Fruit fly (Drosophila melanogaster) whole organism, embryonic: ENCODE results near the gene ND-B17.2.
A peak's percentile ranks its signal among the peaks of the same experiment; 100 is the strongest.

ENCODE experiments used
- B-H1 ChIP-seq: fragments of 200-800 bp; sonication (Bioruptor generic); IDR thresholded peaks from 3 replicates; pipeline ENCODE4 v1.3.6; 2022; ENCODE audit warnings: missing biosample characterization, missing genetic modification characterization
- CG10543 ChIP-seq: fragments of 200-800 bp; sonication (Bioruptor generic); optimal IDR thresholded peaks from 3 replicates; lab custom pipeline; 2017; ENCODE audit warnings: missing biosample characterization, mild to moderate bottlenecking, missing genetic modification characterization, moderate library complexity
- CG10979 ChIP-seq: fragments of 200-800 bp; sonication (Bioruptor generic); optimal IDR thresholded peaks from 2 replicates; lab custom pipeline; 2018; ENCODE audit warnings: missing biosample characterization, mild to moderate bottlenecking, missing genetic modification characterization, moderate library complexity
- CG11695 ChIP-seq: fragments of 200-800 bp; sonication (Bioruptor generic); IDR thresholded peaks from 3 replicates; pipeline ENCODE4 v1.3.6; 2022; ENCODE audit warnings: missing biosample characterization, missing genetic modification characterization
- CG12071 ChIP-seq: fragments of 200-800 bp; sonication (Bioruptor generic); optimal IDR thresholded peaks from 3 replicates; lab custom pipeline; 2018; ENCODE audit warnings: missing biosample characterization, mild to moderate bottlenecking, missing genetic modification characterization
- CG1647 ChIP-seq: fragments of 200-800 bp; sonication (Bioruptor generic); optimal IDR thresholded peaks from 3 replicates; lab custom pipeline; 2016; ENCODE audit warnings: missing biosample characterization, missing genetic modification characterization
- CG16815 ChIP-seq: fragments of 200-800 bp; sonication (Bioruptor generic); optimal IDR thresholded peaks from 3 replicates; lab custom pipeline; 2017; ENCODE audit warnings: missing biosample characterization, mild to moderate bottlenecking, missing genetic modification characterization
- CG17568 ChIP-seq: fragments of 200-800 bp; sonication (Bioruptor generic); optimal IDR thresholded peaks from 2 replicates; lab custom pipeline; 2018; ENCODE audit warnings: missing biosample characterization, mild to moderate bottlenecking, missing genetic modification characterization, moderate library complexity
- CG18599 ChIP-seq: fragments of 200-800 bp; sonication (Bioruptor generic); optimal IDR thresholded peaks from 3 replicates; lab custom pipeline; 2017; ENCODE audit warnings: missing biosample characterization, missing genetic modification characterization, mild to moderate bottlenecking, moderate library complexity, missing genetic modification reagents
- CG30431 ChIP-seq: fragments of 200-800 bp; sonication (Bioruptor generic); optimal IDR thresholded peaks from 2 replicates; lab custom pipeline; 2017; ENCODE audit warnings: missing biosample characterization, missing genetic modification characterization
- CG32767 ChIP-seq: fragments of 200-800 bp; sonication (Bioruptor generic); IDR thresholded peaks from 2 replicates; pipeline ENCODE4 v1.3.6; 2022; ENCODE audit warnings: missing biosample characterization, missing genetic modification characterization
- CG33557 ChIP-seq: fragments of 200-800 bp; sonication (Bioruptor generic); optimal IDR thresholded peaks from 2 replicates; lab custom pipeline; 2019; ENCODE audit warnings: missing biosample characterization, mild to moderate bottlenecking, missing genetic modification characterization, moderate library complexity
- CG7372 ChIP-seq: fragments of 200-800 bp; sonication (Bioruptor generic); IDR thresholded peaks from 2 replicates; pipeline ENCODE4 v1.3.6; 2022; ENCODE audit warnings: missing biosample characterization, missing genetic modification characterization
- CG7963 ChIP-seq: fragments of 200-800 bp; sonication (Bioruptor generic); IDR thresholded peaks from 3 replicates; pipeline ENCODE4 v1.3.6; 2022; ENCODE audit warnings: missing biosample characterization, missing genetic modification characterization; ENCODE audit not compliant: partially characterized antibody
- Dek ChIP-seq: fragments of 200-800 bp; sonication (Bioruptor generic); optimal IDR thresholded peaks from 3 replicates; lab custom pipeline; 2019; ENCODE audit warnings: missing biosample characterization, mild to moderate bottlenecking, missing genetic modification characterization, moderate library complexity
- Drgx ChIP-seq: fragments of 200-800 bp; sonication (Bioruptor generic); IDR thresholded peaks from 2 replicates; pipeline ENCODE4 v1.3.6; 2022; ENCODE audit warnings: missing biosample characterization, missing genetic modification characterization
- Fer3 ChIP-seq: fragments of 200-800 bp; sonication (Bioruptor generic); optimal IDR thresholded peaks from 2 replicates; lab custom pipeline; 2018; ENCODE audit warnings: missing biosample characterization, mild to moderate bottlenecking, missing genetic modification characterization, moderate library complexity
- H15 ChIP-seq: fragments of 200-800 bp; sonication (Bioruptor generic); IDR thresholded peaks from 3 replicates; pipeline ENCODE4 v1.3.6; 2022; ENCODE audit warnings: missing biosample characterization, missing genetic modification characterization
- Meics ChIP-seq: fragments of 200-800 bp; sonication (Bioruptor generic); optimal IDR thresholded peaks from 2 replicates; lab custom pipeline; 2017; ENCODE audit warnings: missing biosample characterization, mild to moderate bottlenecking, missing genetic modification characterization
- PHDP ChIP-seq: fragments of 200-800 bp; sonication (Bioruptor generic); optimal IDR thresholded peaks from 3 replicates; lab custom pipeline; 2018; ENCODE audit warnings: missing biosample characterization, mild to moderate bottlenecking, missing genetic modification characterization, moderate library complexity
- Scr ChIP-seq: fragments of 200-800 bp; sonication (Bioruptor generic); IDR thresholded peaks from 2 replicates; pipeline ENCODE4 v1.3.6; 2022; ENCODE audit warnings: missing biosample characterization, missing genetic modification characterization; ENCODE audit not compliant: partially characterized antibody
- Side ChIP-seq: fragments of 200-800 bp; sonication (Bioruptor generic); optimal IDR thresholded peaks from 2 replicates; lab custom pipeline; 2016; ENCODE audit warnings: missing biosample characterization, missing genetic modification characterization
- Xbp1 ChIP-seq: fragments of 200-800 bp; sonication (Bioruptor generic); optimal IDR thresholded peaks from 3 replicates; lab custom pipeline; 2016; ENCODE audit warnings: missing biosample characterization, mild to moderate bottlenecking, missing genetic modification characterization
- ara ChIP-seq: fragments of 200-800 bp; sonication (Bioruptor generic); IDR thresholded peaks from 2 replicates; pipeline ENCODE4 v1.3.6; 2022; ENCODE audit warnings: missing biosample characterization, missing genetic modification characterization
- bcd ChIP-seq: fragments of 200-800 bp; sonication (Bioruptor generic); optimal IDR thresholded peaks from 2 replicates; lab custom pipeline; 2017; ENCODE audit warnings: missing biosample characterization, mild to moderate bottlenecking, missing genetic modification characterization
- bowl ChIP-seq: fragments of 200-800 bp; sonication (Bioruptor generic); IDR thresholded peaks from 2 replicates; pipeline ENCODE4 v1.3.6; 2022; ENCODE audit warnings: missing biosample characterization, missing genetic modification characterization
- btn ChIP-seq: fragments of 200-800 bp; sonication (Bioruptor generic); optimal IDR thresholded peaks from 2 replicates; lab custom pipeline; 2016; ENCODE audit warnings: missing biosample characterization, missing genetic modification characterization
- ci ChIP-seq: fragments of 200-800 bp; sonication (Bioruptor generic); IDR thresholded peaks from 3 replicates; pipeline ENCODE4 v1.3.6; 2022; ENCODE audit warnings: missing biosample characterization, missing genetic modification characterization
- croc ChIP-seq: fragments of 200-800 bp; sonication (Bioruptor generic); conservative IDR thresholded peaks from 3 replicates; pipeline ENCODE4 v1.3.6; 2022; ENCODE audit warnings: missing biosample characterization, missing genetic modification characterization
- exex ChIP-seq: fragments of 200-800 bp; sonication (Bioruptor generic); optimal IDR thresholded peaks from 4 replicates; lab custom pipeline; 2018; ENCODE audit warnings: missing biosample characterization, mild to moderate bottlenecking, missing genetic modification characterization, moderate library complexity
- grn ChIP-seq: fragments of 200-800 bp; sonication (Bioruptor generic); optimal IDR thresholded peaks from 3 replicates; lab custom pipeline; 2017; ENCODE audit warnings: missing biosample characterization, missing genetic modification characterization
- gro ChIP-seq: fragments of 200-800 bp; sonication (Bioruptor generic); optimal IDR thresholded peaks from 2 replicates; lab custom pipeline; 2016; ENCODE audit warnings: missing biosample characterization, missing genetic modification characterization
- gsb-n ChIP-seq: fragments of 200-800 bp; sonication (Bioruptor generic); optimal IDR thresholded peaks from 3 replicates; lab custom pipeline; 2018; ENCODE audit warnings: missing biosample characterization, mild to moderate bottlenecking, missing genetic modification characterization
- hb ChIP-seq: fragments of 200-800 bp; sonication (Bioruptor generic); IDR thresholded peaks from 3 replicates; pipeline ENCODE4 v1.3.6; 2022; ENCODE audit warnings: missing biosample characterization, missing genetic modification characterization; ENCODE audit not compliant: partially characterized antibody
- luna ChIP-seq: fragments of 200-800 bp; sonication (Bioruptor generic); optimal IDR thresholded peaks from 2 replicates; lab custom pipeline; 2016; ENCODE audit warnings: missing biosample characterization, missing genetic modification characterization
- mirr ChIP-seq: fragments of 200-800 bp; sonication (Bioruptor generic); optimal IDR thresholded peaks from 3 replicates; lab custom pipeline; 2018; ENCODE audit warnings: missing biosample characterization, mild to moderate bottlenecking, missing genetic modification characterization
- pfk ChIP-seq: fragments of 200-800 bp; sonication (Bioruptor generic); optimal IDR thresholded peaks from 2 replicates; lab custom pipeline; 2018; ENCODE audit warnings: missing biosample characterization, mild to moderate bottlenecking, missing genetic modification characterization, moderate library complexity
- prd ChIP-seq, 3 experiments: fragments of >200 bp in 2 of 3; fragments of 200-800 bp in 1 of 3; sonication (Bioruptor generic) in 1 of 3; optimal IDR thresholded peaks in 2 of 3; IDR thresholded peaks in 1 of 3; 2 replicates in 2 of 3; 3 replicates in 1 of 3; pipeline versions ENCODE4 v1.3.6 to Lab custom; 2017 to 2022; ENCODE audit warnings: missing biosample characterization in 1 of 3, missing genetic modification characterization in 1 of 3
- ro ChIP-seq: fragments of 200-800 bp; sonication (Bioruptor generic); IDR thresholded peaks from 2 replicates; pipeline ENCODE4 v1.3.6; 2022; ENCODE audit warnings: missing biosample characterization, missing genetic modification characterization
- sens ChIP-seq: fragments of 200-800 bp; sonication (Bioruptor generic); peaks from one replicate; lab custom pipeline; 2016; ENCODE audit warnings: missing biosample characterization, missing genetic modification characterization
- sim ChIP-seq: fragments of 200-800 bp; sonication (Bioruptor generic); IDR thresholded peaks from 2 replicates; pipeline ENCODE4 v1.3.6; 2022; ENCODE audit warnings: missing biosample characterization, missing genetic modification characterization
- trem ChIP-seq: fragments of 200-800 bp; optimal IDR thresholded peaks from 3 replicates; lab custom pipeline; 2019; ENCODE audit warnings: missing biosample characterization, mild to moderate bottlenecking, missing genetic modification characterization, moderate library complexity
- tup ChIP-seq: fragments of 200-800 bp; sonication (Bioruptor generic); optimal IDR thresholded peaks from 2 replicates; lab custom pipeline; 2016; ENCODE audit warnings: missing biosample characterization, mild to moderate bottlenecking, missing genetic modification characterization, moderate library complexity

The ND-B17.2 gene

dm6 chr2L:2574717-2575273 is 5.2 kb downstream of the ND-B17.2 start, which contains the start of the genes Rad1 and Sws1 (continued):
- TF ChIP-seq mirr (no peak), Dek (no peak), CG16815 (GFP tag; lab: Kevin White, UChicago) (no peak), H15 (GFP tag; lab: Robert Waterston, UW) (no peak), Scr (GFP tag; lab: Robert Waterston, UW) (0 out of 2 replicates have a peak, but pooled peaks have one; percentile 21), ci (GFP tag; lab: Robert Waterston, UW) (no peak), CG10543 (GFP tag; lab: Kevin White, UChicago) (no peak), prd (optimal IDR thresholded peaks at IDR 0.05; lab: Kevin White, UChicago) (no peak), prd (GFP tag; IDR thresholded peaks at IDR 0.05; lab: Robert Waterston, UW) (no peak)

dm6 chr2L:2572937-2573336 is 7.0 kb downstream of the ND-B17.2 start, which contains the start of gene Cyp309a2:
Gene Cyp309a2 (minus strand): TSS chr2L:2573037.
- TF ChIP-seq sens (peak; percentile 51), luna (GFP tag; lab: Kevin White, UChicago) (no peak), trem (tag; lab: Kevin White, UChicago) (no peak), hb (0 out of 3 replicates have a peak, but pooled peaks have one; percentile 28)

DNA sequence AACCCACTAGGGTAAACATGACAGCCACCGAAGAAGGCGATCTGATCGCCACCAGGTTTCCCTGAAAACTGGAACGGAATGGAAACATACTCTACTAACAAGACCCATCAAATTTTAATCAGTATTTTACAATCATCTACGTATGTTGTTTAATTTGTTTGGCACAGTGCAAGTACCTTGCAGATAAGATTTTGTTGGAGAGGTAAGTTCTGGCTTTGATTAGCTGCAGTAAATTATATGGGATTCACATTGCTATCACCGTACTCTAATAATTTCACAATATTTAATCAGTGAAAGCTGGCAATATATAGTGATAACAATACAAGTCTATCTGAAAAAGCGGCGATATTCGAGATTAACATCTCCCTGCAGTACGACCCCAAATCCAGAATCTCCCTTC is 15.2 kb downstream of the ND-B17.2 start, which contains the start of gene Cyp309a1:
Gene Cyp309a1 (minus strand): TSS at position 73 of the 400 bp plus-strand sequence.
- peak; percentile 15 for TF ChIP-seq pfk
- TF ChIP-seq grn (GFP tag; lab: Kevin White, UChicago), result peak; percentile 23
- TF ChIP-seq exex, result peak; percentile 74
- no peak for TF ChIP-seq CG12071 (GFP tag; lab: Kevin White, UChicago)
- TF ChIP-seq CG11695 (GFP tag; lab: Robert Waterston, UW), result no peak
- TF ChIP-seq btn, result no peak
- peak; percentile 4 for TF ChIP-seq mirr
- no peak for TF ChIP-seq gsb-n (tag; lab: Kevin White, UChicago)

dm6 chr2L:2552725-2553124 is 27.2 kb downstream of the ND-B17.2 start, which contains the start of gene CG3515:
Gene CG3515 (minus strand): TSS chr2L:2552825.
- TF ChIP-seq B-H1, result no peak
- peak; percentile 9 for TF ChIP-seq sens
- no peak for TF ChIP-seq CG1647
- TF ChIP-seq ara (GFP tag; lab: Robert Waterston, UW), result no peak
- TF ChIP-seq CG17568 (GFP tag; lab: Kevin White, UChicago), result no peak
- no peak for TF ChIP-seq CG30431
- TF ChIP-seq, all 482 proteins: peak for 1

dm6 chr2L:2542491-2542890 is 37.5 kb downstream of the ND-B17.2 start:
- TF ChIP-seq ro (GFP tag; lab: Robert Waterston, UW) (no peak), trem (tag; lab: Kevin White, UChicago) (no peak), CG11695 (GFP tag; lab: Robert Waterston, UW) (0 out of 3 replicates have a peak, but pooled peaks have one; percentile 22), Xbp1 (GFP tag; lab: Kevin White, UChicago) (no peak), Meics (GFP tag; lab: Kevin White, UChicago) (peak; percentile 33), tup (GFP tag; lab: Kevin White, UChicago) (no peak), CG10979 (tag; lab: Kevin White, UChicago) (no peak), CG7372 (GFP tag; lab: Robert Waterston, UW) (no peak), PHDP (tag; lab: Kevin White, UChicago) (peak; percentile 18), Fer3 (no peak), croc (GFP tag; lab: Robert Waterston, UW) (no peak), CG7963 (GFP tag; lab: Robert Waterston, UW) (no peak), CG32767 (GFP tag; lab: Robert Waterston, UW) (no peak), bcd (GFP tag; lab: Kevin White, UChicago) (no peak), CG16815 (GFP tag; lab: Kevin White, UChicago) (no peak), sim (GFP tag; lab: Robert Waterston, UW) (no peak), bowl (GFP tag; lab: Robert Waterston, UW) (no peak), CG33557 (no peak), CG18599 (GFP tag; lab: Kevin White, UChicago) (peak; percentile 51), Drgx (no peak), Side (GFP tag; lab: Kevin White, UChicago) (no peak), gro (no peak)
